Fruit fly (Drosophila melanogaster): ENCODE measurements around the gene dco.
A peak's percentile ranks its signal among the peaks of the same experiment; 100 is the strongest.

Gene dco

DNA sequence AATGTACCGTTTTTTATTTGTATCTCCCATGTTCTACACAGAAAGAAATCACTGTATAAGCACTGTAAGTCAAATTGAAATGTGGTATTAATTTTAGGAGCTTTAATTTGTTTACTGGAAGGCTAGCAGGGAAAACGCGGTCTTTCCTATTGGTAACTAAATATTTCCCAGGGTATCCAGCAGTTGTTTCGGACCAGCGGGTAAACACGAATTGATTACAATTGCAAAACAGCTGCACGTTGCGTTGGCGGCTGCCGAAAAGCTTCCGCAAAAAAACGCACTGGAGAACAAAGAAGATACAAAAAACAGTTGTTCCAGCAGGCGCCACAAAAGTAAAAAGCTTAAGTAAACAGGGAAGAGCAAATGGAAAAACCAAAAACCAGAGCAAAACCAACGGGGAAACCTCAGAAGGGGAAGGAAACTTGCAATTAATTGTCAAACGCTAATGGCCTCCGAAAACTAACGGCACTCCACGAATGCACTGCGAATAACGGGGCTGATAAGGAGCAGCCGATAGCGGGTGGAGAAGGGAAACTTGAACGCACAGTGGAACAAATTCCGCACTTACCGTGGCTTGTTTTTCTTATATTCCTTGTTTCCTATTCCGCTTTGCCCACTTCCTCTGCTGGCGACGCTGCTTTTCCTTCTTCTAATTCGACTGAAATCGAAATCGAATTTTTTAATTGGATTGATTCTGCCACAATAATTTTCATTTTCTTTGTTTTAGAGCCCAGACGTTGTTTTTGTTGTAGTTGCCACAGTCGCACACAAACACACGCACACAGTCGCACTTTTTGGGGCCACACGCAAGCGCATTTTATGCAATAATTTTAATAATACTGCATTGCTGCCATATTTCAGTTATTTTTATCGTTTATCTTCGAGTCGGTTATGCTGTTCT is 953 bp downstream of the dco start (continued):
- TF ChIP-seq CG1233 (GFP tag; optimal IDR thresholded peaks at IDR 0.05) = no peak
- no peak for TF ChIP-seq CG4820 (GFP tag; optimal IDR thresholded peaks at IDR 0.05)
- no peak for TF ChIP-seq CG1024 (GFP tag; IDR thresholded peaks at IDR 0.05)
- peak; percentile 8 for TF ChIP-seq CG2712 (tag; optimal IDR thresholded peaks at IDR 0.05)
- TF ChIP-seq CG8924 (tag; optimal IDR thresholded peaks at IDR 0.05) = no peak
- no peak for TF ChIP-seq pan (optimal IDR thresholded peaks at IDR 0.05)
- peak in 1 of 2 experiments; percentile 52 for TF ChIP-seq pan (GFP tag; optimal IDR thresholded peaks at IDR 0.05 in 1 of 2, IDR thresholded peaks at IDR 0.05 in 1 of 2)
- no peak for TF ChIP-seq aop (GFP tag; IDR thresholded peaks at IDR 0.05)
- no peak for TF ChIP-seq kni (GFP tag; optimal IDR thresholded peaks at IDR 0.05)
- no peak for TF ChIP-seq vnd (GFP tag; IDR thresholded peaks at IDR 0.05; ENCODE audit: partially characterized antibody)
- peak; percentile 49; the same call in 1 of the 3 replicates for TF ChIP-seq zfh1 (GFP tag; IDR thresholded peaks at IDR 0.05)
- no peak for TF ChIP-seq mld (GFP tag; IDR thresholded peaks at IDR 0.05; ENCODE audit: partially characterized antibody)
- peak; percentile 57 for TF ChIP-seq CG18599 (GFP tag; optimal IDR thresholded peaks at IDR 0.05)
- no peak for TF ChIP-seq psq (GFP tag; optimal IDR thresholded peaks at IDR 0.05)
- TF ChIP-seq cwo (GFP tag; optimal IDR thresholded peaks at IDR 0.05) = no peak
- TF ChIP-seq Fer1 (GFP tag; optimal IDR thresholded peaks at IDR 0.05) = no peak
- TF ChIP-seq dmrt99B (tag; optimal IDR thresholded peaks at IDR 0.05) = peak; percentile 44
- 0 out of 2 replicates have a peak, but pooled peaks have one; percentile 43 for TF ChIP-seq Atf6 (GFP tag; IDR thresholded peaks at IDR 0.05)
- no peak for TF ChIP-seq lov (optimal IDR thresholded peaks at IDR 0.05)
- TF ChIP-seq lov (GFP tag; IDR thresholded peaks at IDR 0.05) = 0 out of 3 replicates have a peak, but pooled peaks have one; percentile 51
- TF ChIP-seq CG4730 (GFP tag; IDR thresholded peaks at IDR 0.05) = peak; percentile 26; the same call in 1 of the 2 replicates
- no peak for TF ChIP-seq dmrt11E (tag; optimal IDR thresholded peaks at IDR 0.05)
- no peak for TF ChIP-seq seq (GFP tag; IDR thresholded peaks at IDR 0.05)
- TF ChIP-seq Elba2 (GFP tag; optimal IDR thresholded peaks at IDR 0.05) = peak; percentile 90
- TF ChIP-seq croc (GFP tag; conservative IDR thresholded peaks at IDR 0.05) = no peak
- TF ChIP-seq CG1792 (GFP tag; optimal IDR thresholded peaks at IDR 0.05) = no peak
- peak; percentile 43 for TF ChIP-seq CG11504 (tag; optimal IDR thresholded peaks at IDR 0.05)
- peak; percentile 57; the same call in 2 of the 3 replicates for TF ChIP-seq Aef1 (GFP tag; IDR thresholded peaks at IDR 0.05)
- TF ChIP-seq CG18619 (GFP tag; optimal IDR thresholded peaks at IDR 0.05) = no peak
- TF ChIP-seq en (GFP tag; optimal IDR thresholded peaks at IDR 0.05) = no peak
- TF ChIP-seq B-H1 (GFP tag; IDR thresholded peaks at IDR 0.05) = peak; percentile 13; the same call in 1 of the 3 replicates
- peak; percentile 6 for TF ChIP-seq bcd (GFP tag; optimal IDR thresholded peaks at IDR 0.05)
- peak; percentile 44 for TF ChIP-seq CG8388 (GFP tag; optimal IDR thresholded peaks at IDR 0.05)
- TF ChIP-seq Ets97D (GFP tag; optimal IDR thresholded peaks at IDR 0.05) = no peak
- peak; percentile 33 for TF ChIP-seq CG13775 (GFP tag; optimal IDR thresholded peaks at IDR 0.05)
- TF ChIP-seq hkb (optimal IDR thresholded peaks at IDR 0.05) = no peak
- TF ChIP-seq hkb (GFP tag; IDR thresholded peaks at IDR 0.05) = peak; percentile 59
- peak; percentile 35 for TF ChIP-seq Blimp-1 (GFP tag; optimal IDR thresholded peaks at IDR 0.05)
- TF ChIP-seq dpn (GFP tag; optimal IDR thresholded peaks at IDR 0.05) = peak in 1 of 2 experiments; percentile 50
- no peak for TF ChIP-seq da (GFP tag; optimal IDR thresholded peaks at IDR 0.05)
- TF ChIP-seq Gsc (GFP tag; IDR thresholded peaks at IDR 0.05) = no peak
- TF ChIP-seq sens-2 (GFP tag; IDR thresholded peaks at IDR 0.05) = peak; percentile 26; the same call in 1 of the 2 replicates
- TF ChIP-seq CG1529 (GFP tag; optimal IDR thresholded peaks at IDR 0.05) = no peak
- peak; percentile 11 for TF ChIP-seq HmgZ (tag; optimal IDR thresholded peaks at IDR 0.05)
- no peak for TF ChIP-seq crc (GFP tag; optimal IDR thresholded peaks at IDR 0.05)
- TF ChIP-seq BEAF-32 (GFP tag; optimal IDR thresholded peaks at IDR 0.05) = no peak
- TF ChIP-seq CG11093 (GFP tag; IDR thresholded peaks at IDR 0.05) = no peak
- TF ChIP-seq CG6175 (GFP tag; IDR thresholded peaks at IDR 0.05) = no peak
- no peak for TF ChIP-seq emc (GFP tag; optimal IDR thresholded peaks at IDR 0.05)
